Worm (Caenorhabditis elegans): ENCODE measurements around the gene K02C4.2.

ce11 chrII:8050477-8050876 lies 25.1 kb upstream of the K02C4.2 start, which contains the start of gene mtre-1:
- TF ChIP-seq cebp-1 (GFP tag; IDR thresholded peaks at IDR 0.05): no peak
- TF ChIP-seq cebp-1 (tag; optimal IDR thresholded peaks at IDR 0.05): no peak
- no peak for TF ChIP-seq ekl-4 (GFP tag; IDR thresholded peaks at IDR 0.05)
- TF ChIP-seq madf-6 (GFP tag; IDR thresholded peaks at IDR 0.05): no peak
- TF ChIP-seq F33H1.4 (GFP tag; IDR thresholded peaks at IDR 0.05): no peak
- no peak for TF ChIP-seq attf-5 (GFP tag; optimal IDR thresholded peaks at IDR 0.05)

Data from whole organism, young adult.